Worm (Caenorhabditis elegans): ENCODE measurements around the gene C05C10.2.

The C05C10.2 gene

DNA sequence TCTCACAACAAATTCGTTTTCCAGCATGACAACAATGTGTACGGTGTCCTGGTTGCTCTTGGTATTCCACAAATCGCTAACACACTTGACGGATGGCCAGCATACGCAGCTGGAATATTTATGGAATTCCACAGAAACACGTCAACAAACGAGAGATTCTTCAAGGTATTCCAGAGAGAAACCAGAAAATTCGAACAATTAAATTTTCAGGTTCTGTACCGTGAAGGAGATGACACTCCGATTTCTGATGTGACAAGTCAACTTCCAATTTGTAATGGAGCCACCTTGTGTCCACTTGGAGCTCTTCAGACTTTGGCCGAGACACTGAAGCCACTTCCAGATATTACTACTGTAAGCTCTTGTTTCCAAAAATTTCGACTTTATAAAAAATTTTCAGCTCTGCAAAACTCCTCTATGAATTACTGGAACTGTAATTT, 11.9 kb downstream of the C05C10.2 start (continued):
- TF ChIP-seq F37B4.10 (GFP tag; IDR thresholded peaks at IDR 0.05) (no peak), C17E4.6 (GFP tag; IDR thresholded peaks at IDR 0.05) (no peak), ztf-6 (GFP tag; IDR thresholded peaks at IDR 0.05) (no peak), sptf-2 (GFP tag; optimal IDR thresholded peaks at IDR 0.05) (no peak), ztf-3 (GFP tag; optimal IDR thresholded peaks at IDR 0.05) (no peak), repo-1 (tag; optimal IDR thresholded peaks at IDR 0.05) (peak; percentile 90), lag-1 (GFP tag; IDR thresholded peaks at IDR 0.05) (no peak), attf-5 (GFP tag; optimal IDR thresholded peaks at IDR 0.05) (no peak), mel-28 (tag; optimal IDR thresholded peaks at IDR 0.05; ENCODE audit: borderline replicate concordance) (no peak), D2030.7 (GFP tag; IDR thresholded peaks at IDR 0.05) (no peak), nhr-179 (tag; optimal IDR thresholded peaks at IDR 0.05) (no peak), lin-35 (GFP tag; optimal IDR thresholded peaks at IDR 0.05) (no peak), tbp1 (GFP tag; optimal IDR thresholded peaks at IDR 0.05) (peak; percentile 41), fkh-3 (tag; optimal IDR thresholded peaks at IDR 0.05) (no peak), snpc-3.4 (tag; optimal IDR thresholded peaks at IDR 0.05) (no peak), F10E7.11 (tag; optimal IDR thresholded peaks at IDR 0.05) (no peak), F57C9.4 (tag; optimal IDR thresholded peaks at IDR 0.05) (no peak), lin-40 (tag; optimal IDR thresholded peaks at IDR 0.05) (peak; percentile 60), zfh-2 (GFP tag; conservative IDR thresholded peaks at IDR 0.05) (no peak), ztf-22 (GFP tag; optimal IDR thresholded peaks at IDR 0.05) (peak; percentile 21), ceh-58 (GFP tag; IDR thresholded peaks at IDR 0.05) (no peak), ama-1 (optimal IDR thresholded peaks at IDR 0.05) (peak; percentile 65), ama-1 (GFP tag; optimal IDR thresholded peaks at IDR 0.05) (no peak), nhr-90 (tag; optimal IDR thresholded peaks at IDR 0.05) (peak; percentile 41), hlh-12 (tag; optimal IDR thresholded peaks at IDR 0.05) (no peak), nfyb-1 (GFP tag; IDR thresholded peaks at IDR 0.05) (no peak; the same call in none of the 2 replicates), T07F8.4 (tag; optimal IDR thresholded peaks at IDR 0.05) (no peak), F57A8.1 (GFP tag; optimal IDR thresholded peaks at IDR 0.05) (no peak), die-1 (tag; optimal IDR thresholded peaks at IDR 0.05) (peak; percentile 40), chd-7 (tag; optimal IDR thresholded peaks at IDR 0.05) (peak; percentile 10), F22D6.2 (tag; optimal IDR thresholded peaks at IDR 0.05) (no peak), hlh-26 (GFP tag; conservative IDR thresholded peaks at IDR 0.05) (no peak), ekl-4 (GFP tag; IDR thresholded peaks at IDR 0.05) (no peak), madf-8 (GFP tag; conservative IDR thresholded peaks at IDR 0.05) (no peak), madf-3 (GFP tag; IDR thresholded peaks at IDR 0.05) (no peak), cebp-2 (GFP tag; IDR thresholded peaks at IDR 0.05) (0 out of 2 replicates have a peak, but pooled peaks have one; percentile 17), let-526 (GFP tag; IDR thresholded peaks at IDR 0.05) (no peak), hsf-1 (GFP tag; IDR thresholded peaks at IDR 0.05) (0 out of 2 replicates have a peak, but pooled peaks have one; percentile 20), atf-7 (tag; optimal IDR thresholded peaks at IDR 0.05) (peak; percentile 11), athp-1 (tag; optimal IDR thresholded peaks at IDR 0.05) (no peak), F49E8.2 (tag; optimal IDR thresholded peaks at IDR 0.05; ENCODE audit: insufficient read depth) (no peak), unc-130 (GFP tag; optimal IDR thresholded peaks at IDR 0.05) (no peak), ceh-27 (GFP tag; optimal IDR thresholded peaks at IDR 0.05) (no peak), C06A6.2 (GFP tag; conservative IDR thresholded peaks at IDR 0.05) (no peak), nfya-1 (tag; optimal IDR thresholded peaks at IDR 0.05; ENCODE audit: borderline replicate concordance, insufficient read depth) (no peak), dpff-1 (tag; optimal IDR thresholded peaks at IDR 0.05) (peak; percentile 72), pbrm-1 (GFP tag; IDR thresholded peaks at IDR 0.05) (0 out of 2 replicates have a peak, but pooled peaks have one; percentile 14), F55B11.4 (tag; optimal IDR thresholded peaks at IDR 0.05; ENCODE audit: borderline replicate concordance, insufficient read depth) (no peak), ceh-100 (GFP tag; IDR thresholded peaks at IDR 0.05) (no peak), Y56A3A.18 (GFP tag; IDR thresholded peaks at IDR 0.05) (peak; percentile 45; the same call in 1 of the 2 replicates)
